Worm (Caenorhabditis elegans): ENCODE measurements around the gene C25D7.15.
A peak's percentile ranks its signal among the peaks of the same experiment; 100 is the strongest.

DNA sequence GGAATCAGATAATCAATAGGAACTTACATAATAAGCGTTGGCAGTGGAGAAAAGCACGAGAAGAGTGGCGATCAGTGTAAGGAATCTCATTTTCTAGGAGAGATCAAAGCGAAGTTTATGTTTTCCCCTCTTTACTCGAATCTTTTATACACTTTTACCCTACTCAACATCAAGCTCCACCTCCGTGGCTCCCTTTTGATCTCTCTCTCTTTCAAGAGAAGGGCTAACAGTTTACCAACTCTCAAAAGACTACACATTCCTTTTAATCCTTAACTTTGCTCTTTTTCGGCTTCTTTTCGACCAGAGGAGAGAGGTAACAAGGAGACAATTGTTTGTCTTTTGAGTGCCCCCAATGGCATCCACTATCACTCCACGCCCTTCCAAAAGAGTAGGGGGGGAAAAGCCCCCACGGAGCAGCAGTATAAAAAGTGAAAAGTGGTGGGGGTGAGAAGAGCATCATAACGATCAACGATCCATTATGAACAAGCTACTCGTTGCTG lies 27.6 kb downstream of the C25D7.15 start, which contains the start of the genes C01G10.15 and C01G10.6:
- TF ChIP-seq unc-62 (GFP tag; optimal IDR thresholded peaks at IDR 0.05), result no peak
- no peak for TF ChIP-seq lin-39 (tag; optimal IDR thresholded peaks at IDR 0.05)
- no peak for TF ChIP-seq jun-1 (tag; optimal IDR thresholded peaks at IDR 0.05)
- TF ChIP-seq ceh-82 (tag; optimal IDR thresholded peaks at IDR 0.05), result no peak
- TF ChIP-seq nhr-11 (tag; optimal IDR thresholded peaks at IDR 0.05), result no peak
- no peak for TF ChIP-seq fos-1 (tag; optimal IDR thresholded peaks at IDR 0.05)
- TF ChIP-seq aly-2 (tag; optimal IDR thresholded peaks at IDR 0.05), result no peak
- TF ChIP-seq daf-12 (tag; optimal IDR thresholded peaks at IDR 0.05), result no peak
- TF ChIP-seq mdl-1 (tag; optimal IDR thresholded peaks at IDR 0.05), result no peak
- TF ChIP-seq ztf-4 (tag; optimal IDR thresholded peaks at IDR 0.05), result no peak
- peak; percentile 27 for TF ChIP-seq pha-4 (tag; optimal IDR thresholded peaks at IDR 0.05)
- TF ChIP-seq ama-1 (optimal IDR thresholded peaks at IDR 0.05), result no peak
- TF ChIP-seq fkh-10 (GFP tag; optimal IDR thresholded peaks at IDR 0.05), result no peak

Data from whole organism, L3 larva.